Fruit fly (Drosophila melanogaster) whole organism, prepupa: ENCODE data around the gene CG5853.

Source experiments
- Blimp-1 ChIP-seq: fragments of 200-800 bp; sonication (Bioruptor generic); optimal IDR thresholded peaks from 3 replicates; lab custom pipeline; 2017; ENCODE audit warnings: missing biosample characterization, missing genetic modification characterization, mild to moderate bottlenecking, moderate library complexity, missing genetic modification reagents
- CG10631 ChIP-seq: fragments of 200-800 bp; sonication (Bioruptor generic); optimal IDR thresholded peaks from 2 replicates; lab custom pipeline; 2016; ENCODE audit warnings: missing biosample characterization, missing genetic modification characterization
- CG10669 ChIP-seq: fragments of 200-800 bp; sonication (Bioruptor generic); optimal IDR thresholded peaks from 3 replicates; lab custom pipeline; 2018; ENCODE audit warnings: missing biosample characterization, mild to moderate bottlenecking, missing genetic modification characterization, moderate library complexity
- CG11294 ChIP-seq: fragments of 200-800 bp; sonication (Bioruptor generic); IDR thresholded peaks from 2 replicates; pipeline ENCODE4 v1.3.6; 2022; ENCODE audit warnings: missing biosample characterization, missing genetic modification characterization
- CG11762 ChIP-seq: fragments of 200-800 bp; sonication (Bioruptor generic); optimal IDR thresholded peaks from 3 replicates; lab custom pipeline; 2016; ENCODE audit warnings: missing biosample characterization, missing genetic modification characterization; ENCODE audit not compliant: insufficient read depth
- CG31627 ChIP-seq: fragments of 200-800 bp; sonication (Bioruptor generic); optimal IDR thresholded peaks from 3 replicates; lab custom pipeline; 2016; ENCODE audit warnings: missing biosample characterization, missing genetic modification characterization
- CG34406 ChIP-seq: fragments of 200-800 bp; sonication (Bioruptor generic); optimal IDR thresholded peaks from 3 replicates; lab custom pipeline; 2016; ENCODE audit warnings: missing biosample characterization, missing genetic modification characterization
- CG3919 ChIP-seq: fragments of 200-800 bp; sonication (Bioruptor generic); optimal IDR thresholded peaks from 3 replicates; lab custom pipeline; 2016; ENCODE audit warnings: missing biosample characterization, missing genetic modification characterization
- CG4318 ChIP-seq: fragments of 200-800 bp; sonication (Bioruptor generic); optimal IDR thresholded peaks from 3 replicates; lab custom pipeline; 2017; ENCODE audit warnings: missing biosample characterization, mild to moderate bottlenecking, missing genetic modification characterization
- CG6163 ChIP-seq: fragments of 200-800 bp; sonication (Bioruptor generic); IDR thresholded peaks from 3 replicates; pipeline ENCODE4 v1.3.6; 2022; ENCODE audit warnings: missing biosample characterization, missing genetic modification characterization
- CG6276 ChIP-seq: fragments of 200-800 bp; sonication (Bioruptor generic); optimal IDR thresholded peaks from 2 replicates; lab custom pipeline; 2017; ENCODE audit warnings: missing biosample characterization, mild to moderate bottlenecking, missing genetic modification characterization
- CG6792 ChIP-seq: fragments of 200-800 bp; sonication (Bioruptor generic); optimal IDR thresholded peaks from 3 replicates; lab custom pipeline; 2016; ENCODE audit warnings: missing biosample characterization, missing genetic modification characterization
- CG6808 ChIP-seq: fragments of 200-800 bp; sonication (Bioruptor generic); optimal IDR thresholded peaks from 3 replicates; lab custom pipeline; 2017; ENCODE audit warnings: missing biosample characterization, missing genetic modification characterization, mild to moderate bottlenecking, moderate library complexity, missing genetic modification reagents
- CG6854 ChIP-seq: fragments of 200-800 bp; sonication (Bioruptor generic); optimal IDR thresholded peaks from 2 replicates; lab custom pipeline; 2017; ENCODE audit warnings: missing biosample characterization, mild to moderate bottlenecking, missing genetic modification characterization
- CG7368 ChIP-seq: fragments of 200-800 bp; sonication (Bioruptor generic); optimal IDR thresholded peaks from 3 replicates; lab custom pipeline; 2016; ENCODE audit warnings: missing biosample characterization, missing genetic modification characterization
- CG8119 ChIP-seq: fragments of 200-800 bp; sonication (Bioruptor generic); IDR thresholded peaks from 3 replicates; pipeline ENCODE4 v1.3.6; 2022; ENCODE audit warnings: missing biosample characterization, missing genetic modification characterization
- CG8632 ChIP-seq: fragments of 200-800 bp; sonication (Bioruptor generic); optimal IDR thresholded peaks from 3 replicates; lab custom pipeline; 2016; ENCODE audit warnings: missing biosample characterization, missing genetic modification characterization
- CG9139 ChIP-seq: fragments of 200-800 bp; sonication (Bioruptor generic); optimal IDR thresholded peaks from 3 replicates; lab custom pipeline; 2017; ENCODE audit warnings: missing biosample characterization, mild to moderate bottlenecking, missing genetic modification characterization
- Eip75B ChIP-seq: fragments of 200-800 bp; sonication (Bioruptor generic); optimal IDR thresholded peaks from 3 replicates; lab custom pipeline; 2016; ENCODE audit warnings: missing biosample characterization, missing genetic modification characterization
- Eip78C ChIP-seq: fragments of 200-800 bp; sonication (Bioruptor generic); peaks from one replicate; lab custom pipeline; 2016; ENCODE audit warnings: missing biosample characterization, missing genetic modification characterization
- Ets96B ChIP-seq: fragments of 200-800 bp; optimal IDR thresholded peaks from 2 replicates; lab custom pipeline; 2019; ENCODE audit warnings: missing biosample characterization, mild to moderate bottlenecking, missing genetic modification characterization, moderate library complexity
- Hr38 ChIP-seq: sonication (Bioruptor generic); optimal IDR thresholded peaks from 2 replicates; lab custom pipeline; 2016; ENCODE audit warnings: missing biosample characterization, missing genetic modification characterization
- Hr39 ChIP-seq: fragments of 200-800 bp; sonication (Bioruptor generic); optimal IDR thresholded peaks from 2 replicates; lab custom pipeline; 2016; ENCODE audit warnings: missing biosample characterization, missing genetic modification characterization
- Lpt ChIP-seq: fragments of 200-800 bp; sonication (Bioruptor generic); optimal IDR thresholded peaks from 3 replicates; lab custom pipeline; 2016; ENCODE audit warnings: missing biosample characterization, missing genetic modification characterization
- OdsH ChIP-seq: fragments of 200-800 bp; sonication (Bioruptor generic); optimal IDR thresholded peaks from 3 replicates; lab custom pipeline; 2016; ENCODE audit warnings: missing biosample characterization, missing genetic modification characterization
- Smox ChIP-seq: fragments of 200-800 bp; sonication (Bioruptor generic); optimal IDR thresholded peaks from 3 replicates; lab custom pipeline; 2016; ENCODE audit warnings: missing biosample characterization, missing genetic modification characterization
- Sox102F ChIP-seq: fragments of 200-800 bp; sonication (Bioruptor generic); optimal IDR thresholded peaks from 2 replicates; lab custom pipeline; 2016; ENCODE audit warnings: missing biosample characterization, mild to moderate bottlenecking, missing genetic modification characterization
- Sox14 ChIP-seq: fragments of 200-800 bp; sonication (Bioruptor generic); optimal IDR thresholded peaks from 3 replicates; lab custom pipeline; 2016; ENCODE audit warnings: missing biosample characterization, missing genetic modification characterization
- Sox15 ChIP-seq: fragments of 200-800 bp; sonication (Bioruptor generic); optimal IDR thresholded peaks from 3 replicates; lab custom pipeline; 2016; ENCODE audit warnings: missing biosample characterization, missing genetic modification characterization
- achi ChIP-seq: fragments of 200-800 bp; sonication (Bioruptor generic); optimal IDR thresholded peaks from 3 replicates; lab custom pipeline; 2016; ENCODE audit warnings: missing biosample characterization, missing genetic modification characterization
- acj6 ChIP-seq: fragments of 200-800 bp; sonication (Bioruptor generic); optimal IDR thresholded peaks from 3 replicates; lab custom pipeline; 2016; ENCODE audit warnings: missing biosample characterization, missing genetic modification characterization
- cyc ChIP-seq: fragments of 200-800 bp; sonication (Bioruptor generic); optimal IDR thresholded peaks from 3 replicates; lab custom pipeline; 2016; ENCODE audit warnings: missing biosample characterization, missing genetic modification characterization
- dac ChIP-seq: fragments of 200-800 bp; sonication (Bioruptor generic); optimal IDR thresholded peaks from 2 replicates; lab custom pipeline; 2017; ENCODE audit warnings: missing biosample characterization, mild to moderate bottlenecking, missing genetic modification characterization
- dsx ChIP-seq: fragments of 200-800 bp; optimal IDR thresholded peaks from 3 replicates; lab custom pipeline; 2019; ENCODE audit warnings: missing biosample characterization, mild to moderate bottlenecking, missing genetic modification characterization, moderate library complexity; ENCODE audit not compliant: poor library complexity, severe bottlenecking
- eg ChIP-seq: fragments of 200-800 bp; sonication (Bioruptor generic); IDR thresholded peaks from 3 replicates; pipeline ENCODE4 v1.3.6; 2022; ENCODE audit warnings: missing biosample characterization, missing genetic modification characterization
- fd59A ChIP-seq: fragments of 200-800 bp; sonication (Bioruptor generic); optimal IDR thresholded peaks from 2 replicates; lab custom pipeline; 2017; ENCODE audit warnings: missing biosample characterization, mild to moderate bottlenecking, missing genetic modification characterization, missing genetic modification reagents
- fkh ChIP-seq: fragments of 200-800 bp; sonication (Bioruptor generic); optimal IDR thresholded peaks from 3 replicates; lab custom pipeline; 2017; ENCODE audit warnings: missing biosample characterization, mild to moderate bottlenecking, missing genetic modification characterization, moderate library complexity
- pdm3 ChIP-seq: fragments of 200-800 bp; sonication (Bioruptor generic); optimal IDR thresholded peaks from 3 replicates; lab custom pipeline; 2016; ENCODE audit warnings: missing biosample characterization, missing genetic modification characterization
- salr ChIP-seq, 2 experiments: fragments of 200-800 bp; sonication (Bioruptor generic); optimal IDR thresholded peaks; 3 replicates each; lab custom pipeline; 2016 to 2018; ENCODE audit warnings: missing biosample characterization in 2 of 2, missing genetic modification characterization in 2 of 2, mild to moderate bottlenecking in 1 of 2
- spab ChIP-seq: fragments of 200-800 bp; sonication (Bioruptor generic); optimal IDR thresholded peaks from 2 replicates; lab custom pipeline; 2017; ENCODE audit warnings: missing biosample characterization, mild to moderate bottlenecking, missing genetic modification characterization, missing genetic modification reagents
- ss ChIP-seq, 2 experiments: fragments of 200-800 bp; sonication (Bioruptor generic); optimal IDR thresholded peaks; 2 replicates in 1 of 2; 3 replicates in 1 of 2; lab custom pipeline; 2017 to 2018; ENCODE audit warnings: mild to moderate bottlenecking in 2 of 2, missing biosample characterization in 2 of 2, missing genetic modification characterization in 2 of 2, moderate library complexity in 1 of 2
- svp ChIP-seq: fragments of 200-800 bp; sonication (Bioruptor generic); peaks from one replicate; lab custom pipeline; 2016; ENCODE audit warnings: missing biosample characterization, missing genetic modification characterization
- topi ChIP-seq: fragments of 200-800 bp; sonication (Bioruptor generic); optimal IDR thresholded peaks from 3 replicates; lab custom pipeline; 2016; ENCODE audit warnings: missing biosample characterization, missing genetic modification characterization

Gene CG5853

dm6 chr2L:9981809-9982208, 34.4 kb upstream of the CG5853 start (continued):
- no peak for TF ChIP-seq CG6276
- TF ChIP-seq CG6792 (GFP tag; lab: Kevin White, UChicago) = peak; percentile 5
- TF ChIP-seq Smox = peak; percentile 41
- TF ChIP-seq ss (GFP tag; optimal IDR thresholded peaks at IDR 0.05; lab: Kevin White, UChicago) = peak; percentile 54 to 56
- TF ChIP-seq CG3919 (GFP tag; lab: Kevin White, UChicago) = peak; percentile 61
- peak; percentile 45 for TF ChIP-seq Eip75B (GFP tag; lab: Kevin White, UChicago)
- TF ChIP-seq topi = peak; percentile 64
- no peak for TF ChIP-seq fkh (GFP tag; lab: Kevin White, UChicago)
- peak; percentile 19 for TF ChIP-seq CG11762 (GFP tag; lab: Kevin White, UChicago)
- TF ChIP-seq achi = peak; percentile 31
- peak; percentile 35 for TF ChIP-seq Hr39 (GFP tag; lab: Kevin White, UChicago)
- TF ChIP-seq OdsH = peak; percentile 27
- TF ChIP-seq dac = no peak
- TF ChIP-seq cyc = peak; percentile 30
- TF ChIP-seq Sox15 (GFP tag; lab: Kevin White, UChicago) = no peak
- peak; percentile 5 for TF ChIP-seq pdm3 (GFP tag; lab: Kevin White, UChicago)
- peak; percentile 38 for TF ChIP-seq CG10669 (GFP tag; lab: Kevin White, UChicago)
- peak; percentile 43 for TF ChIP-seq acj6 (GFP tag; lab: Kevin White, UChicago)
- TF ChIP-seq CG31627 (GFP tag; lab: Kevin White, UChicago) = peak; percentile 26
- TF ChIP-seq CG34406 (GFP tag; lab: Kevin White, UChicago) = peak; percentile 26
- TF ChIP-seq spab (GFP tag; lab: Kevin White, UChicago) = peak; percentile 24

- TF ChIP-seq Eip75B (GFP tag; lab: Kevin White, UChicago) (no peak), Lpt (GFP tag; lab: Kevin White, UChicago) (no peak), topi (no peak)
Measured at dm6 chr2L:9972624-9973023, 25.2 kb upstream of the CG5853 start.

DNA sequence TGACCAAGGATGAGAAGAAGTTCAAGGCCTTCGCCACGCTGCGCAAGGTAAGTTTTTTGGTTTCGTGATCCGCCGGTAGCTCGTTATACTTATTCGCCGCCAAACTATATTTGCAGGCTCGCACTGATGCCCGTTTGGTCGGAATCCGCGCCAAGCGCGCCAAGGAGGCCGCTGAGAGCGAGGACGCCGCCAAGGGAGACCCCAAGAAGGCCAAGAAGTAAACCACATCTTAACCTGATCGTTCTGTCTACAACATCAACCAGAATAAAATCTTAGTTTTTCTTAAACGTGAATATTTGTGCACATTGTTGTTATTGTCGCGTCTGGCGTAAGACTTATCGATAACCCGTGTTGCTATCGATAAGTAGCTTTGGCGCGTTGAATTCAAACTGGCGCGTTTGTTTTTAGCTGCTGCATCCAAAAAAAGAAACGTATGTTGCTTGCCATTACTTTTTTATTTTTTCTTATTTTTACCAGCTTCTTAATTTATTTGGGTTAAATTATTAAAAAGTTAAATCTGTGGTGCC, 20.8 kb upstream of the CG5853 start:
- TF ChIP-seq CG9139 (GFP tag; lab: Kevin White, UChicago) (no peak), fkh (GFP tag; lab: Kevin White, UChicago) (no peak), CG8119 (GFP tag; lab: Robert Waterston, UW) (no peak), Blimp-1 (GFP tag; lab: Kevin White, UChicago) (no peak), dsx (GFP tag; lab: Kevin White, UChicago) (peak; percentile 37), Ets96B (tag; lab: Kevin White, UChicago) (no peak), eg (GFP tag; lab: Robert Waterston, UW) (no peak), Eip78C (GFP tag; lab: Kevin White, UChicago) (peak; percentile 10), CG6808 (GFP tag; lab: Kevin White, UChicago) (no peak), Lpt (GFP tag; lab: Kevin White, UChicago) (no peak), salr (GFP tag; optimal IDR thresholded peaks at IDR 0.05; lab: Kevin White, UChicago) (no peak), CG10669 (GFP tag; lab: Kevin White, UChicago) (no peak), topi (no peak), CG6276 (no peak)
- TF ChIP-seq, all 60 proteins: peak for 2

DNA sequence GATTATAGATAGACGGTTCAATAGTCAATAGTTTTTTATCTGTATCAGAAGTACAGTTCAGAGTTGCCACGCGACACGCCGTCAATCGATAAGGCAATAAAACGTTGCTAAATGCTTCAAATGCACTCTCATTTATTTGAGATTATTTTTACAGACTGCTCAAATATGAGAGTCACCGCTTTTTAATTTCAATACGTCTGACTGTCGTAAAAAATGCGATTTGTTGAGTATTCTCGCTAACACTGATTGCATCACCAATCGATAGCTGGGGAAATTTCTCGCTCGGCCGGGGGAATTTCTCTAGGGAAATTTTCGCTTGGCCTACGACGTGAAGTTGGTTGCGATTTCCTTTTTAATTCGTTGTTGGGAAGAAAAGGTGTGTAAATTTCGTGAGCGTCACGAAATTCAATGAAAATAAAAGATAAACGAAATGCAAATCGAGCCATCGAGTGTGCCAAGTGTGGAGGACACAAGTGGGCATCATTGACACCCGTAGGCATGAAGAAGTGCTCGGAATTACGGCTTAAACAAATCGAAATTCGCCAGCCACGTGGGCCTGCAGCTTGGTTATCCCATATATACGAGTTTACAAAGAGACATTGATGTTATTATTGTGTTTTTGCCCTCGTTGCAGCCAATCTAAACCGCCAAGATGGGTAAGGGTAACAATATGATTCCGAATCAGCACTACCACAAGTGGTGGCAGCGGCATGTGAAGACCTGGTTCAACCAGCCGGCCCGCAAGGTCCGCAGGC, 19.7 kb upstream of the CG5853 start, which contains the start of the genes Dref and RpL13:
Gene Dref (minus strand): TSS at position 247 of the 755 bp plus-strand sequence.
Gene RpL13 (plus strand): TSS at position 331 of the 755 bp plus-strand sequence.
- TF ChIP-seq fd59A (GFP tag; lab: Kevin White, UChicago) (peak; percentile 60), achi (peak; percentile 82), spab (GFP tag; lab: Kevin White, UChicago) (no peak), CG8632 (peak; percentile 84), Hr39 (GFP tag; lab: Kevin White, UChicago) (peak; percentile 67), CG6163 (peak; percentile 89), CG6276 (no peak), Sox102F (peak; percentile 92), dac (peak; percentile 46), CG11294 (GFP tag; lab: Robert Waterston, UW) (no peak), CG7368 (GFP tag; lab: Kevin White, UChicago) (peak; percentile 84), cyc (peak; percentile 75), svp (GFP tag; lab: Kevin White, UChicago) (peak; percentile 90), CG6854 (peak; percentile 97), Hr38 (GFP tag; lab: Kevin White, UChicago) (no peak), dsx (GFP tag; lab: Kevin White, UChicago) (peak; percentile 54), Sox14 (GFP tag; lab: Kevin White, UChicago) (peak; percentile 78), salr (GFP tag; optimal IDR thresholded peaks at IDR 0.05; lab: Kevin White, UChicago) (peak in 1 of 2 experiments; percentile 78), CG4318 (GFP tag; lab: Kevin White, UChicago) (no peak), CG10631 (GFP tag; lab: Kevin White, UChicago) (no peak)
